Fruit fly (Drosophila melanogaster) whole organism, adult: Measurements from ENCODE around the gene Edc3.

Experiments
- CG11617 ChIP-seq: fragments of 200-800 bp; sonication (Bioruptor generic); optimal IDR thresholded peaks from 2 replicates; lab custom pipeline; 2017; ENCODE audit warnings: mild to moderate bottlenecking, missing biosample characterization, missing genetic modification reagents, missing genetic modification characterization
- CG12768 ChIP-seq: fragments of 200-800 bp; sonication (Bioruptor generic); optimal IDR thresholded peaks from 2 replicates; lab custom pipeline; 2017; ENCODE audit warnings: missing biosample characterization, missing genetic modification characterization, mild to moderate bottlenecking, moderate library complexity, missing genetic modification reagents
- CG14711 ChIP-seq: fragments of 200-800 bp; sonication (Bioruptor generic); optimal IDR thresholded peaks from 2 replicates; lab custom pipeline; 2018; ENCODE audit warnings: missing biosample characterization, mild to moderate bottlenecking, missing genetic modification characterization, moderate library complexity
- CG1620 ChIP-seq: fragments of 200-800 bp; sonication (Bioruptor generic); optimal IDR thresholded peaks from 2 replicates; lab custom pipeline; 2016; ENCODE audit warnings: missing biosample characterization, missing genetic modification characterization
- CG33017 ChIP-seq: fragments of 200-800 bp; sonication (Bioruptor generic); optimal IDR thresholded peaks from 2 replicates; lab custom pipeline; 2018; ENCODE audit warnings: missing biosample characterization, mild to moderate bottlenecking, missing genetic modification characterization, moderate library complexity
- CG5204 ChIP-seq: fragments of 200-800 bp; sonication (Bioruptor generic); optimal IDR thresholded peaks from 2 replicates; lab custom pipeline; 2016; ENCODE audit warnings: missing biosample characterization, missing genetic modification characterization
- CG7045 ChIP-seq: fragments of 200-800 bp; sonication (Bioruptor generic); optimal IDR thresholded peaks from 2 replicates; lab custom pipeline; 2017; ENCODE audit warnings: missing biosample characterization, mild to moderate bottlenecking, missing genetic modification characterization
- CG7101 ChIP-seq: fragments of 200-800 bp; sonication (Bioruptor generic); optimal IDR thresholded peaks from 2 replicates; lab custom pipeline; 2018; ENCODE audit warnings: missing biosample characterization, mild to moderate bottlenecking, missing genetic modification characterization, moderate library complexity
- Clk ChIP-seq: fragments of 200-800 bp; sonication (Bioruptor generic); optimal IDR thresholded peaks from 2 replicates; lab custom pipeline; 2017; ENCODE audit warnings: missing biosample characterization, missing genetic modification characterization
- Crg-1 ChIP-seq: fragments of 200-800 bp; sonication (Bioruptor generic); optimal IDR thresholded peaks from 2 replicates; lab custom pipeline; 2016; ENCODE audit warnings: missing biosample characterization, missing genetic modification characterization
- Hr96 ChIP-seq: fragments of 200-800 bp; sonication (Bioruptor generic); optimal IDR thresholded peaks from 2 replicates; lab custom pipeline; 2016; ENCODE audit warnings: missing biosample characterization, missing genetic modification characterization
- Mnt ChIP-seq: fragments of 200-800 bp; sonication (Bioruptor generic); optimal IDR thresholded peaks from 2 replicates; lab custom pipeline; 2016; ENCODE audit warnings: missing biosample characterization, mild to moderate bottlenecking, missing genetic modification characterization
- cic ChIP-seq: fragments of 200-800 bp; sonication (Bioruptor generic); optimal IDR thresholded peaks from 2 replicates; lab custom pipeline; 2017; ENCODE audit warnings: missing biosample characterization, mild to moderate bottlenecking, missing genetic modification characterization, moderate library complexity
- cnc ChIP-seq, 2 experiments: fragments of >200 bp; optimal IDR thresholded peaks; 2 replicates each; lab custom pipeline; 2017
- kay ChIP-seq: fragments of 200-800 bp; sonication (Bioruptor generic); peaks from one replicate; lab custom pipeline; 2016; ENCODE audit warnings: missing biosample characterization, missing genetic modification characterization, borderline replicate concordance
- ovo ChIP-seq: fragments of 200-800 bp; sonication (Bioruptor generic); optimal IDR thresholded peaks from 2 replicates; lab custom pipeline; 2016; ENCODE audit warnings: missing biosample characterization, missing genetic modification characterization
- pad ChIP-seq: fragments of 200-800 bp; sonication (Bioruptor generic); optimal IDR thresholded peaks from 3 replicates; lab custom pipeline; 2017; ENCODE audit warnings: missing biosample characterization, missing genetic modification characterization, mild to moderate bottlenecking, moderate library complexity, missing genetic modification reagents
- tj ChIP-seq: fragments of 200-800 bp; sonication (Bioruptor generic); optimal IDR thresholded peaks from 3 replicates; lab custom pipeline; 2017; ENCODE audit warnings: missing biosample characterization, mild to moderate bottlenecking, missing genetic modification characterization, moderate library complexity
- toe ChIP-seq: fragments of 200-800 bp; sonication (Bioruptor generic); optimal IDR thresholded peaks from 2 replicates; lab custom pipeline; 2016; ENCODE audit warnings: missing biosample characterization, missing genetic modification characterization

Edc3 gene

DNA sequence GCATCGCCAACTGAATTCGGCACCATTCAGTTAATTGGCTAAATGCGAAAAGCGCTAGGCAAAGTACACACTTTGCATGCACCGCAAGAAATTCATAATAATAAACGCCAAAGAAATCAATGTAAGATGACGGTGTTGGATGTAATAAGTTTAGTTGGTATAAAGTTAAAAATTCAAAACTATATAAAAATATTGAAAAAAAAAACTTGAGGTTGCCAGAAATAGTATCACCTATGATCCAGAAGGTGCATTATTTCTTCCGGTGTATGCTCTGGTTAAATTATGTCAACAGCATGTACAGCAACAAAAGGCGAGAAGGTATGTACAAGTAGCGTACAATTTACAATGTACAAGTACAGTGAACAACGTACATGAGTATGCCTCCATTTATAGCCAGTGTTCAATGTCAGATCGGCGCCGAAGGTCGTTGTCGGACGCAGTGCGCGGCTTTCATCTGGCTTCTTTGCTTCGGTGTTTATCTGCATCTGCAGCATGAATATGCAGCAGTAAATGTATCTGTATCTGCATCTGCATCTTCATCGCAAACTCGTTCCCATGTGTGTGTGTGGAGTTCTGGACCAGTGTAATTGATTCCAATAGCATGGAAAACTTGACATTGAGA, 32.7 kb downstream of the Edc3 start:
- TF ChIP-seq CG14711 (tag; lab: Kevin White, UChicago): no peak
- TF ChIP-seq CG7045 (GFP tag; lab: Kevin White, UChicago): no peak
- TF ChIP-seq CG33017 (tag; lab: Kevin White, UChicago): no peak
- no peak for TF ChIP-seq Clk
- TF ChIP-seq CG5204 (GFP tag; lab: Kevin White, UChicago): no peak
- no peak for TF ChIP-seq ovo
- no peak for TF ChIP-seq Hr96 (GFP tag; lab: Kevin White, UChicago)
- TF ChIP-seq cnc (optimal IDR thresholded peaks at IDR 0.05; lab: Kevin White, UChicago): no peak
- no peak for TF ChIP-seq Mnt (GFP tag; lab: Kevin White, UChicago)
- TF ChIP-seq kay (GFP tag; lab: Kevin White, UChicago): no peak
- TF ChIP-seq CG11617: no peak
- no peak for TF ChIP-seq pad (GFP tag; lab: Kevin White, UChicago)

DNA sequence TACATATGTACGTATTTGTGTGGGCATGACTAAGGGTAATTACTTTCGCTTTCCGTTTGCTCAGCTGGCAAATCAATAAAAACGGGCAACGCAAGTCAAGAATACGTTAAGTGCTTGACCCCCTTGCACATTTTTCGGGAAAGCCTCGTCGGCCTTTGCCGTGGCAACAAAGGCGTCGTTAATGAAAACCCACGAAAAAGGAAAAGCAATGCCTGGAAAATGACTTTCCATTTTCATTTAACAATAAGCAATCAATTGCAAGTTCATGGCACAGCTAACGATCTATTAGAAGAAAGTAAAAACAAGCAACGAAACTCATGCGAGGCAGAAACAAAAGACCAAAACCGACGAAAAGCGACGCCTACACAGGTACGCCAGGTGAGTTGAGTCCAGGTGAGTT, 33.6 kb downstream of the Edc3 start:
- TF ChIP-seq CG11617: no peak
- TF ChIP-seq CG33017 (tag; lab: Kevin White, UChicago): no peak

DNA sequence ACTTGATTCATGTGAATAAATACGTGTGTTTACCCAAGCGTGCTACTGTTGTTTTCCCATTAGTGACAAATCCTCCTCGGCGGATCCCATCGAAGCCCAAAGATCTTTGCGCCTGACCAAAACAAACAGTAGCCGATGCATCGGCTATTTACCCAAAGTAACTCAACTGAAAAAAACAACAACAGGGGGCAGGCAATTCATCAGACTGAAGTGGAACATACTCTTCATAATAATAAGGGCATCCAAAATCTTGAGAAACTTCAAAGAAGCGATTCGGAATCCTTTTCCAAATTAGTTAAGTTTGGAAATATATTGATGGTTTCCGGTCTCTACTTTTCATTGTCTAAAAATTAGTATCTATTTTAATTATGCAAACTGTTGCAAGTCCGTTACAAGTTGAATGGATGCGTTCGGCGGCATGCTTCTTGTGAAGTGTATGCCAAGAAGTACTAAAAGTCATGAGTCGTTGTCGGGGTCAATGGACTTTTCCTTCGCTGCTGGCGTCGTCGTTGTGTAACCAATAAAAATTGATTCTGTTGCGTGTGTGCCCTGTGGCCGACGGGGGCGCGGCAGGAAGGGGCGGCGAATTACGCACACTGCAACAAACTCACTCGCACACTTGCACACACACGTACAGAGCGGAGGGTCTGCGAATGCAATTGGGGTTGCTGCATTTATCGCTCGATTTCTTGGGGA, 34.2 kb downstream of the Edc3 start:
- no peak for TF ChIP-seq CG7045 (GFP tag; lab: Kevin White, UChicago)
- TF ChIP-seq Hr96 (GFP tag; lab: Kevin White, UChicago): no peak
- no peak for TF ChIP-seq pad (GFP tag; lab: Kevin White, UChicago)
- TF ChIP-seq cnc (optimal IDR thresholded peaks at IDR 0.05; lab: Kevin White, UChicago): no peak
- no peak for TF ChIP-seq ovo
- no peak for TF ChIP-seq CG11617
- TF ChIP-seq cic (GFP tag; lab: Kevin White, UChicago): no peak
- TF ChIP-seq CG5204 (GFP tag; lab: Kevin White, UChicago): no peak
- no peak for TF ChIP-seq Mnt (GFP tag; lab: Kevin White, UChicago)
- TF ChIP-seq toe (GFP tag; lab: Kevin White, UChicago): no peak

DNA sequence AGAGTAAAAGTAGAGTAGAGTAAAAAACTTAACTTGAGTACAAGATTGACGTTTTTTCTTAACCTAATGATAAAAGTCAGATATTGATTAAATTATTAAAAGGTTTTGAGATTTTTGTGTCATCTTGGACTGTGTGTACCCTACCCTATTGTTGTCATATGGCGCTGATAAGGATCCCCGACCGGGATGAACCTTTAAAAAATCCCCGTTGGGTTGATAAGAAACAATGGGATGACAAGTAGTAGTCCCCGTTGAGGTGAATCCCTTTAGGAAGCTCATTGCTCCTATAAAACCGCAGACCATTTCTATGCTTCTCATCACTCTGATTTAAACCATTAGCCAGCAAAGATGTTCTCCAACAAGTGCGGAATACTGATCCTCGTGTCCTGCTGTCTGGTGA, 35.1 kb downstream of the Edc3 start, which contains the start of gene edin:
edin (plus strand) TSS at position 340 of the 400 bp plus-strand sequence.
- no peak for TF ChIP-seq CG7045 (GFP tag; lab: Kevin White, UChicago)
- no peak for TF ChIP-seq Clk
- no peak for TF ChIP-seq CG14711 (tag; lab: Kevin White, UChicago)
- TF ChIP-seq CG11617: no peak
- TF ChIP-seq ovo: no peak
- no peak for TF ChIP-seq CG5204 (GFP tag; lab: Kevin White, UChicago)
- TF ChIP-seq cic (GFP tag; lab: Kevin White, UChicago): no peak
- TF ChIP-seq CG12768 (GFP tag; lab: Kevin White, UChicago): no peak
- no peak for TF ChIP-seq pad (GFP tag; lab: Kevin White, UChicago)

DNA sequence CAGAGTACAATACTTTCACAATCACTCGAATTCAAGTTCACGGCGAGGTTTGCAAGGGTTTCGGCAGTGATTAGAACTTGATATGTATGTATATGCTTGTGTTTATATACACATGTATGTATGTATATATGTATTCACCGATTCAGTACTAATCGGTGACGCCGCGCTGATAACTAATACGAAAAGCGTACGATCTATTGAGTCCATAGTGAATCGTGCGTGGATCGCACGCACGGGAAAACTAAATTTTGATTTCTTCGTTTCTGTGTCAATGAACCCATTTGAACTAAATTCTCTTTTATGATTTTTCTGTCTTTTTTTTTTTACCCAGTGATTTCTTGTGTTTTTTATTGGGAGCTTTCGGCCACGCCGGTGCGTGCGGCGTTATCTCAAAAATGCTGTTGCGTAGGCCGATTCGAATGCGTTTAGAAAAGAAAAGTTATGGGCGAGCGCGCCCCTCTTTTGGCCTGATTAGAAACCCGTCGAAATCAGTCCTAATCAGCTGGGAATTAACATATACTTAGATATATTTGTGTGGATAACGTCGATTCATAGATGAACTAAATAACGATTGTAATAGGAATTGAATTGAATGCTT, 35.8 kb downstream of the Edc3 start:
- TF ChIP-seq kay (GFP tag; lab: Kevin White, UChicago): no peak
- no peak for TF ChIP-seq ovo
- no peak for TF ChIP-seq cnc (optimal IDR thresholded peaks at IDR 0.05; lab: Kevin White, UChicago)
- no peak for TF ChIP-seq CG1620 (GFP tag; lab: Kevin White, UChicago)
- no peak for TF ChIP-seq CG11617
- TF ChIP-seq CG33017 (tag; lab: Kevin White, UChicago): no peak
- TF ChIP-seq Clk: no peak

DNA sequence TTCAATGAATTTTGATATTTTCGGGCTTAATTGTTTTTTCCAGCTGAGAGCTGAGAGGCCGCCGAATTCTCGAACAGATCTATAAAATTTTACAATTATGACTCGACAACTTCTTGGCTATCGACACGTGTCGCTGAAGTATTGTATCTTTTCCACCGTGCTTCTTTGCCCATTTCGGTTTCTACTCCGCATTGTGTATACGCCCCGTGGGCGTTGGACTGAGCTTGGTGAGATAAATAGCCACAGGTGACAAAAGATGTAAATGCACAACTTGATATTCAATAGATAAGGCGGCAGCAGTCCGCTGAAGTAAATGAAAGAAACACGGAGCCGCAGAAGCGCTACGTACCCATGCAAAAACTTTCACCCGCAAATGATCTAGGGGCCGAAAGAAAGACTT, 36.4 kb downstream of the Edc3 start:
- no peak for TF ChIP-seq CG12768 (GFP tag; lab: Kevin White, UChicago)
- no peak for TF ChIP-seq Mnt (GFP tag; lab: Kevin White, UChicago)
- TF ChIP-seq CG1620 (GFP tag; lab: Kevin White, UChicago): no peak

DNA sequence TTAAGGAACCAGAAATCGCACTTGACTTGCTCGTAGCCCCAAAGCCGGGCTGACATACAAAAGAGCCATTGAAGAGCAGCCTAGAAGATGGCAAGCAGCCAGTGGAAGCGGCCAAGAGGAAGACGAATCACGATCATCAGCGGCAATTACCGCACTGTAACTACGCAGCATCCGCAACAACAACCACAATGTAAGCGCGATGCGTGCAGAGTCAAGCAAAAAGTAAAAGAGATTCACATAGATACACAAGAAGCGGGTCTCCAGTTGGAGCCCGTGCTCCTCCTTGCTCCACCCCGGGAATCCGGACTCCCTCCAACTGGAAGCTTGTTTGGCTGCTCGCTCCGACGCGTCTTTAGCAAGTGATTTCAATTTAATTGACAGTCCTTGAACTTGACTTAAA, 38.0 kb downstream of the Edc3 start:
- TF ChIP-seq Hr96 (GFP tag; lab: Kevin White, UChicago): no peak

DNA sequence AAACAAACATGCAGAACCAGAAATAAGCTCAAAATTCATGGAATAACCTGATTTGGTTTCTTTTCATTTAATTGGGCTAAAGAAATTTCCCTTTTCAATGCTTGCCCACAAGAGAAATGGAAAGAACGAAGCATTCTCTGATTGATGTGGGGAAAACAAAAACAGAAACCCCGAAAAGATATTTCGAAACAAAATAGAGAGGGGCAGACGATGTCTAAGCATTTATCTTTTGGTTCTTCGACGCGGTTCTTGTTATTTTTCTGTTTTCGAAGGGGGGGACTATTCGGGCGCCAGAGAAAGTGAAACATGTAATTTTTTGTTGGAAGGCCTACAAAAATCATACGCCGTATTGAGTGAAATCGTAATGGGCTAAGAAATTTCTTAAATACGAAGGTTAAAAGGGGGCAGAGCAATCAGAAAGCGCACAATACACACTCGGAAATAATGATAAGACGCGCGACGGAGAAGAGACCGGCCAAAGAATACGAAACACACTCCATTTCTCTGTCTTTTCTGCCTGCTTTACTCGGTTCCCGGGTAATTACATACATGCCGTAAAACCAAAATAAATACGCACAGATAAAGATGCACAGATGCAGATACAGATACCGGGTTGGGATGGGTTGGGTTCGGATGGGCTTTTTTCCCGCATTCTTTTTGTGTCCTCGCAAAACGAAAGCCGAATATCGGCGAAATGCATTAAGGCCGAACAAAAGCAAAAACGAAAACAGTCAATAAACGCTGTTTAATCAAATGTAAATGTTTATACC, 40.9 kb downstream of the Edc3 start:
- TF ChIP-seq ovo: no peak
- no peak for TF ChIP-seq CG7101
- TF ChIP-seq Crg-1 (GFP tag; lab: Kevin White, UChicago): no peak
- TF ChIP-seq cic (GFP tag; lab: Kevin White, UChicago): no peak
- TF ChIP-seq tj: no peak
- no peak for TF ChIP-seq CG14711 (tag; lab: Kevin White, UChicago)
- TF ChIP-seq Mnt (GFP tag; lab: Kevin White, UChicago): no peak
- TF ChIP-seq kay (GFP tag; lab: Kevin White, UChicago): no peak
- no peak for TF ChIP-seq CG1620 (GFP tag; lab: Kevin White, UChicago)
- no peak for TF ChIP-seq CG33017 (tag; lab: Kevin White, UChicago)
- TF ChIP-seq pad (GFP tag; lab: Kevin White, UChicago): no peak
